Worm (Caenorhabditis elegans) whole organism, L3 larva: ENCODE results near the gene F56C9.6.

Source experiments
- ceh-28 ChIP-seq: fragments of 150-350 bp; optimal IDR thresholded peaks from 2 replicates; lab custom pipeline; 2014; ENCODE audit warnings: missing biosample characterization, missing genetic modification reagents, missing genetic modification characterization
- eor-1 ChIP-seq, 2 experiments: fragments of 150-350 bp; optimal IDR thresholded peaks; 2 replicates each; lab custom pipeline; 2014 to 2018; ENCODE audit warnings: missing biosample characterization in 2 of 2, missing genetic modification characterization in 2 of 2
- nhr-237 ChIP-seq: fragments of 150-350 bp; optimal IDR thresholded peaks from 2 replicates; lab custom pipeline; 2014; ENCODE audit warnings: missing biosample characterization, missing genetic modification characterization
- pqm-1 ChIP-seq: fragments of 150-350 bp; optimal IDR thresholded peaks from 2 replicates; lab custom pipeline; 2017; ENCODE audit warnings: missing biosample characterization, missing genetic modification characterization, inconsistent platforms
- sea-2 ChIP-seq: fragments of 150-350 bp; sonication (generic microtip); optimal IDR thresholded peaks from 4 replicates; lab custom pipeline; 2014; ENCODE audit warnings: missing biosample characterization, missing genetic modification reagents, missing genetic modification characterization
- skn-1 ChIP-seq: fragments of 150-350 bp; optimal IDR thresholded peaks from 2 replicates; lab custom pipeline; 2014; ENCODE audit warnings: missing biosample characterization, missing genetic modification characterization
- ztf-11 ChIP-seq: fragments of 150-350 bp; optimal IDR thresholded peaks from 2 replicates; lab custom pipeline; 2014; ENCODE audit warnings: missing biosample characterization, missing genetic modification characterization
- ztf-4 ChIP-seq: fragments of 150-350 bp; optimal IDR thresholded peaks from 2 replicates; lab custom pipeline; 2014; ENCODE audit warnings: missing biosample characterization, missing genetic modification characterization

DNA sequence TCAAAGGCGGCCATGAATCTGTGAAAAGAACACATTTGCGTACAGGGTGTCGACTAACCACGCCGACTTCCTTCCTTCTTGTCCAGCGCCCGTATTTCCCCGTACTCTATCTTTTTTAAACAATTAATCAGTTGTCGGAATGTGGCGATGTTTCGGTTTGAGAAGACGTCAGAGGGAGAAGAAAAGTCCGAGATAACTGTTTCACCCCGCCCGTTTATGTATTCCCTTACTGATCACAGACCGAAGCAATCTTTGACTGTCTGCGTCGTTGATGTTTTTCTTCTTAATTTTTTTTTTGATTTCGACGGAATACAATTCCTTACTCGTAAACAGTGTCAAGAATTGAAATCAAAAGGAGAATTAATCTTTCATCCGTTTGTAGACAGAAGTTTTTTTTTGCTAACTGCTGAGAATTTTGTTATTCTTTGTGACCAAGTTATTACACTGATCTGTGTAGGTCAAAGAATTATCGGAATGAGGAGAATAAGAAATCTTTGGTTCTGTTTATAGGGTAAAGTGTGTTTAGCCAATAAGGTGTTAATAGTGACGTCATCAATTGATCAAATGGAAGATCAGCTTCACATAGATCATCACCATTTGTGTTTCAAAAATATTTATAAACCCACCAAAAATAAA lies 13.4 kb downstream of the F56C9.6 start:
- TF ChIP-seq skn-1 (tag; lab: Kevin White, UChicago) (no peak), ceh-28 (tag; lab: Kevin White, UChicago) (no peak), ztf-11 (tag; lab: Kevin White, UChicago) (no peak), sea-2 (GFP tag; lab: Kevin White, UChicago) (no peak), eor-1 (tag; optimal IDR thresholded peaks at IDR 0.05; lab: Kevin White, UChicago) (no peak), nhr-237 (tag; lab: Kevin White, UChicago) (no peak), ztf-4 (tag; lab: Kevin White, UChicago) (no peak), pqm-1 (tag; lab: Kevin White, UChicago) (no peak)
